Worm (Caenorhabditis elegans): ENCODE results near the gene T12A2.21.

The T12A2.21 gene

DNA sequence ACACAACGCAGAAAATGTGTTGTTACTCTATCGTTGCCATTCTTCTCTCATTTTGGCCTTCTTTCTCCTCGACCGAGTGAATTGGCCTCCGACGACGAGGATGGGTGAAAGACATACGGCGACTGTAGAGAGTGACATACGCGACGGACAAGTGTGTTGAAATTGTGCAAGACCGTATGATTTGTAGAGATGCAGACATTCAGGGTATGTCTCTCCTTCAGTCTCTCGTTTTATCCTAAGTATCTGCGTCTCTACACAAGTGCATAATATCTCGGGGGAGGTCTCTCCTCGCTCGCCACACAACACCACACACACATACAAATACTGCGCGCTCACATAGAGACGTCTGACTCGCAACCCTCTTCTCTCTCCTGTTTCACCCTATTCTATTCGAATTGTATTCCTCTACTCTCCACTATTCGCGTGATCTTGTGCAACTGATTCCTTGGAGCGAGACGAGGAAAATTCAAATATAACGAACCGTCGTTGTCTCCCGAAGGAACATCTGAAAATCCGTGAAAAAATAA lies 43.6 kb upstream of the T12A2.21 start, which contains the start of gene hmg-1.2 (continued):
- TF ChIP-seq ztf-1 (GFP tag; conservative IDR thresholded peaks at IDR 0.05) (no peak), zag-1 (tag; optimal IDR thresholded peaks at IDR 0.05) (peak; percentile 52), nhr-237 (tag; optimal IDR thresholded peaks at IDR 0.05) (no peak), elt-1 (tag; optimal IDR thresholded peaks at IDR 0.05) (no peak), lsy-2 (tag; optimal IDR thresholded peaks at IDR 0.05) (peak; percentile 27 to 83), dmd-4 (tag; optimal IDR thresholded peaks at IDR 0.05) (peak; percentile 55)

DNA sequence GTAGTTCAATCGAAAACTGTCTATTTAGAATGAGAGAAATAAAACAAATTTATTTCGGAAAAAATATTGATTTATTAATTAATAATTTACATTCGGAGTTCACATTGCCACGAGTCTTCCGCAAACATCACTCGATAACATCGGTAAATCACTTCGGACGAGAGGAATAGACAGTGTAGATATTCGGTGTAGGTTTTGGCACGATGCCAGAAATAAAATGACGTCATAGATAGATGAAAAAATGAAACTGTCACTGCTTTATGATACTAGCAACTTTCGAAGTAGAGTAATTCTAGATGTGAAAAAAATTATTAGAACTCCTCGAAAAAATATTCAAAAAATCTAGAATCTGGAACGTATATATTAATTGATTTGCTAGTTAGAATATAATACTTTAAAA lies 42.9 kb upstream of the T12A2.21 start:
- no peak for TF ChIP-seq elt-3 (tag; optimal IDR thresholded peaks at IDR 0.05)
- TF ChIP-seq nhr-129 (tag; optimal IDR thresholded peaks at IDR 0.05): no peak
- no peak for TF ChIP-seq crh-2 (tag; optimal IDR thresholded peaks at IDR 0.05)
- peak; percentile 3 for TF ChIP-seq sma-9 (GFP tag; optimal IDR thresholded peaks at IDR 0.05)
- no peak for TF ChIP-seq sma-9 (tag; optimal IDR thresholded peaks at IDR 0.05)

DNA sequence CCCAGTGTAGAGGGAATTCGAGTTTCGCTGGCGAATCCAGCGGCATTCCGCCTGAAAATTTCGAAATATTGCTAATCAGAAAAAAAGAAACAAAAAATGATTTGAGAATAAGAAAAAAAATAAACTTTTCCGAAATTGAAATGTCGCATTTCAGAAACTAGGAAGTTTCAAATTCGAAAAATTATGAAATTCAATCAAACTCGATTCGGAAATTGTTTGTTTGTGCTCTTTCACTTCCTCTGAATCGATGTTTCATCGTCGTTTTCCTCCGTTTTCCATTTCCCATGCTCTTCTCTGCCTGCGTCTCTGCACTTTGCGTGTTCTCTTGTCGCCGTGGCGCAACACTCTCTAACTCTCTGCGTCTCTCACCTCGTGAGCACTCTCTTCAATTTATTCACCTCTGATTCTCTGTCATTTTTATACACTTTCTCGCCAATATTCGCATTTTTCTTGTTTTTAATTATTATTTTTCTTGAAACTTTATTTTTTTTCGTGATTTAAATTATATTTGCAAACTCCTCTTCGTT lies 41.8 kb upstream of the T12A2.21 start, which contains the start of gene C18F10.7:
Gene C18F10.7, minus strand, starts transcription at position 51 of the 527 bp plus-strand sequence.
- TF ChIP-seq gmeb-1 (tag; optimal IDR thresholded peaks at IDR 0.05) (peak; percentile 63), sma-3 (GFP tag; optimal IDR thresholded peaks at IDR 0.05) (peak; percentile 30), ztf-11 (tag; optimal IDR thresholded peaks at IDR 0.05) (no peak), snpc-4 (tag; optimal IDR thresholded peaks at IDR 0.05) (peak; percentile 25), lin-39 (tag; optimal IDR thresholded peaks at IDR 0.05) (no peak), peb-1 (tag; optimal IDR thresholded peaks at IDR 0.05) (no peak), elt-1 (tag; optimal IDR thresholded peaks at IDR 0.05) (no peak), nhr-6 (tag; optimal IDR thresholded peaks at IDR 0.05) (no peak), blmp-1 (tag; optimal IDR thresholded peaks at IDR 0.05; ENCODE audit: insufficient read depth) (no peak), unc-62 (GFP tag; optimal IDR thresholded peaks at IDR 0.05) (no peak), aly-2 (tag; optimal IDR thresholded peaks at IDR 0.05) (no peak), R02D3.7 (tag; optimal IDR thresholded peaks at IDR 0.05) (peak; percentile 2), skn-1 (tag; optimal IDR thresholded peaks at IDR 0.05) (no peak), nhr-21 (tag; optimal IDR thresholded peaks at IDR 0.05) (no peak), lsy-2 (tag; optimal IDR thresholded peaks at IDR 0.05) (peak in 1 of 2 experiments; percentile 80), ceh-82 (tag; optimal IDR thresholded peaks at IDR 0.05) (no peak), mdl-1 (tag; optimal IDR thresholded peaks at IDR 0.05) (peak; percentile 85 to 90), nhr-10 (tag; optimal IDR thresholded peaks at IDR 0.05) (no peak), crh-2 (tag; optimal IDR thresholded peaks at IDR 0.05) (peak; percentile 66), lin-11 (tag; optimal IDR thresholded peaks at IDR 0.05) (no peak), unc-39 (tag; optimal IDR thresholded peaks at IDR 0.05) (no peak), lin-13 (GFP tag; optimal IDR thresholded peaks at IDR 0.05) (peak; percentile 49), alr-1 (tag; optimal IDR thresholded peaks at IDR 0.05) (no peak), ztf-4 (tag; optimal IDR thresholded peaks at IDR 0.05) (no peak), nhr-237 (tag; optimal IDR thresholded peaks at IDR 0.05) (no peak), nhr-25 (tag; optimal IDR thresholded peaks at IDR 0.05) (no peak), mbf-1 (tag; optimal IDR thresholded peaks at IDR 0.05) (no peak), egl-27 (tag; optimal IDR thresholded peaks at IDR 0.05) (peak; percentile 55), F13H6.1 (tag; optimal IDR thresholded peaks at IDR 0.05) (peak; percentile 70), sma-9 (GFP tag; optimal IDR thresholded peaks at IDR 0.05) (peak; percentile 91), sma-9 (tag; optimal IDR thresholded peaks at IDR 0.05) (no peak), nhr-12 (tag; optimal IDR thresholded peaks at IDR 0.05) (no peak), nhr-23 (tag; optimal IDR thresholded peaks at IDR 0.05) (no peak), sem-4 (tag; optimal IDR thresholded peaks at IDR 0.05) (peak; percentile 80), ceh-16 (tag; optimal IDR thresholded peaks at IDR 0.05) (no peak), elt-3 (tag; optimal IDR thresholded peaks at IDR 0.05) (no peak), fos-1 (tag; optimal IDR thresholded peaks at IDR 0.05) (peak; percentile 54), nhr-129 (tag; optimal IDR thresholded peaks at IDR 0.05) (peak; percentile 57), nhr-77 (tag; optimal IDR thresholded peaks at IDR 0.05) (no peak), ZK546.5 (tag; optimal IDR thresholded peaks at IDR 0.05) (no peak), ztf-1 (GFP tag; conservative IDR thresholded peaks at IDR 0.05) (no peak), zag-1 (tag; optimal IDR thresholded peaks at IDR 0.05) (no peak), dmd-4 (tag; optimal IDR thresholded peaks at IDR 0.05) (no peak), Y55F3AM.14 (GFP tag; optimal IDR thresholded peaks at IDR 0.05) (no peak), ama-1 (optimal IDR thresholded peaks at IDR 0.05) (no peak), mab-5 (tag; optimal IDR thresholded peaks at IDR 0.05) (peak; percentile 61), nhr-11 (tag; optimal IDR thresholded peaks at IDR 0.05) (no peak), C34F6.9 (tag; optimal IDR thresholded peaks at IDR 0.05) (peak; percentile 87), unc-55 (GFP tag; optimal IDR thresholded peaks at IDR 0.05) (peak; percentile 74)
